Fruit fly (Drosophila melanogaster) whole organism, embryonic: ENCODE data around the gene CG7974.
A peak's percentile ranks its signal among the peaks of the same experiment; 100 is the strongest.

ENCODE experiments used
- ATbp ChIP-seq: fragments of 200-800 bp; sonication (Bioruptor generic); optimal IDR thresholded peaks from 2 replicates; lab custom pipeline; 2017; ENCODE audit warnings: missing biosample characterization, mild to moderate bottlenecking, missing genetic modification characterization, missing genetic modification reagents
- Ada2b ChIP-seq: fragments of 200-800 bp; sonication (Bioruptor generic); IDR thresholded peaks from 2 replicates; pipeline ENCODE4 v1.3.6; 2022; ENCODE audit warnings: missing biosample characterization, missing genetic modification characterization
- B-H1 ChIP-seq: fragments of 200-800 bp; sonication (Bioruptor generic); IDR thresholded peaks from 3 replicates; pipeline ENCODE4 v1.3.6; 2022; ENCODE audit warnings: missing biosample characterization, missing genetic modification characterization
- Bdp1 ChIP-seq: fragments of 200-800 bp; sonication (Bioruptor generic); optimal IDR thresholded peaks from 3 replicates; lab custom pipeline; 2016; ENCODE audit warnings: missing biosample characterization, missing genetic modification characterization
- CG1024 ChIP-seq: fragments of 200-800 bp; sonication (Bioruptor generic); IDR thresholded peaks from 2 replicates; pipeline ENCODE4 v1.3.6; 2022; ENCODE audit warnings: missing biosample characterization, missing genetic modification characterization
- CG10321 ChIP-seq: fragments of 200-800 bp; sonication (Bioruptor generic); IDR thresholded peaks from 2 replicates; pipeline ENCODE4 v1.3.6; 2022; ENCODE audit warnings: missing biosample characterization, missing genetic modification characterization
- CG12104 ChIP-seq: fragments of 200-800 bp; sonication (Bioruptor generic); optimal IDR thresholded peaks from 3 replicates; lab custom pipeline; 2016; ENCODE audit warnings: missing biosample characterization, missing genetic modification characterization
- CG13287 ChIP-seq: fragments of 200-800 bp; sonication (Bioruptor generic); IDR thresholded peaks from 2 replicates; pipeline ENCODE4 v1.3.6; 2022; ENCODE audit warnings: missing biosample characterization, missing genetic modification characterization; ENCODE audit not compliant: partially characterized antibody
- CG13424 ChIP-seq: fragments of 200-800 bp; sonication (Bioruptor generic); optimal IDR thresholded peaks from 2 replicates; lab custom pipeline; 2019; ENCODE audit warnings: missing biosample characterization, mild to moderate bottlenecking, missing genetic modification characterization, moderate library complexity
- CG15479 ChIP-seq: fragments of 200-800 bp; sonication (Bioruptor generic); optimal IDR thresholded peaks from 3 replicates; lab custom pipeline; 2019; ENCODE audit warnings: missing biosample characterization, mild to moderate bottlenecking, missing genetic modification characterization, moderate library complexity
- CG15514 ChIP-seq: fragments of 200-800 bp; sonication (Bioruptor generic); optimal IDR thresholded peaks from 3 replicates; lab custom pipeline; 2017; ENCODE audit warnings: missing biosample characterization, missing genetic modification characterization, mild to moderate bottlenecking, moderate library complexity, missing genetic modification reagents
- CG15696 ChIP-seq: fragments of 200-800 bp; sonication (Bioruptor generic); optimal IDR thresholded peaks from 2 replicates; lab custom pipeline; 2019; ENCODE audit warnings: missing biosample characterization, mild to moderate bottlenecking, missing genetic modification characterization, moderate library complexity
- CG1603 ChIP-seq: fragments of 200-800 bp; sonication (Bioruptor generic); optimal IDR thresholded peaks from 2 replicates; lab custom pipeline; 2019; ENCODE audit warnings: missing biosample characterization, mild to moderate bottlenecking, missing genetic modification characterization, moderate library complexity
- CG16863 ChIP-seq: fragments of 200-800 bp; sonication (Bioruptor generic); optimal IDR thresholded peaks from 3 replicates; lab custom pipeline; 2016; ENCODE audit warnings: missing biosample characterization, missing genetic modification characterization
- CG17186 ChIP-seq: fragments of 200-800 bp; sonication (Bioruptor generic); optimal IDR thresholded peaks from 3 replicates; lab custom pipeline; 2017; ENCODE audit warnings: missing biosample characterization, missing genetic modification reagents, missing genetic modification characterization
- CG17361 ChIP-seq: fragments of 200-800 bp; sonication (Bioruptor generic); IDR thresholded peaks from 3 replicates; pipeline ENCODE4 v1.3.6; 2022; ENCODE audit warnings: missing biosample characterization, missing genetic modification characterization
- CG18476 ChIP-seq: fragments of 200-800 bp; sonication (Bioruptor generic); optimal IDR thresholded peaks from 2 replicates; lab custom pipeline; 2016; ENCODE audit warnings: missing biosample characterization, mild to moderate bottlenecking, missing genetic modification characterization
- CG4404 ChIP-seq: fragments of 200-800 bp; sonication (Bioruptor generic); IDR thresholded peaks from 2 replicates; pipeline ENCODE4 v1.3.6; 2022; ENCODE audit warnings: missing biosample characterization, missing genetic modification characterization
- CG6272 ChIP-seq: fragments of 200-800 bp; sonication (Bioruptor generic); IDR thresholded peaks from 2 replicates; pipeline ENCODE4 v1.3.6; 2022; ENCODE audit warnings: missing biosample characterization, missing genetic modification characterization
- CG7839 ChIP-seq: fragments of 200-800 bp; sonication (Bioruptor generic); optimal IDR thresholded peaks from 3 replicates; lab custom pipeline; 2018; ENCODE audit warnings: missing biosample characterization, mild to moderate bottlenecking, missing genetic modification characterization, moderate library complexity
- CG8290 ChIP-seq, 3 experiments: fragments of 200-800 bp; sonication (Bioruptor generic); optimal IDR thresholded peaks; 2 replicates each; lab custom pipeline; 2016 to 2019; ENCODE audit warnings: missing biosample characterization in 3 of 3, missing genetic modification characterization in 3 of 3, mild to moderate bottlenecking in 2 of 3, moderate library complexity in 1 of 3
- D ChIP-seq, 2 experiments: fragments of 200-800 bp in 1 of 2; fragments of >200 bp in 1 of 2; sonication (Bioruptor generic) in 1 of 2; optimal IDR thresholded peaks; 2 replicates in 1 of 2; 3 replicates in 1 of 2; lab custom pipeline; 2017; ENCODE audit warnings: mild to moderate bottlenecking in 1 of 2, missing biosample characterization in 1 of 2, missing genetic modification characterization in 1 of 2, missing genetic modification reagents in 1 of 2
- Dbx ChIP-seq: fragments of 200-800 bp; sonication (Bioruptor generic); IDR thresholded peaks from 3 replicates; pipeline ENCODE4 v1.3.6; 2022; ENCODE audit warnings: missing biosample characterization, missing genetic modification characterization
- Dfd ChIP-seq, 2 experiments: fragments of >200 bp; optimal IDR thresholded peaks; 2 replicates each; lab custom pipeline; 2017; ENCODE audit warnings: missing biosample characterization in 2 of 2, missing genetic modification characterization in 2 of 2
- E2f2 ChIP-seq: fragments of 200-800 bp; sonication (Bioruptor generic); IDR thresholded peaks from 2 replicates; pipeline ENCODE4 v1.3.6; 2022; ENCODE audit warnings: missing biosample characterization, missing genetic modification characterization
- ERR ChIP-seq: fragments of 200-800 bp; sonication (Bioruptor generic); optimal IDR thresholded peaks from 2 replicates; lab custom pipeline; 2016; ENCODE audit warnings: missing biosample characterization, missing genetic modification characterization
- Fer1 ChIP-seq: fragments of 200-800 bp; sonication (Bioruptor generic); optimal IDR thresholded peaks from 2 replicates; lab custom pipeline; 2017; ENCODE audit warnings: missing biosample characterization, mild to moderate bottlenecking, missing genetic modification characterization
- HmgZ ChIP-seq: fragments of 200-800 bp; sonication (Bioruptor generic); optimal IDR thresholded peaks from 2 replicates; lab custom pipeline; 2018; ENCODE audit warnings: missing biosample characterization, mild to moderate bottlenecking, missing genetic modification characterization
- MBD-R2 ChIP-seq: fragments of 200-800 bp; sonication (Bioruptor generic); IDR thresholded peaks from 2 replicates; pipeline ENCODE4 v1.3.6; 2022; ENCODE audit warnings: missing biosample characterization, missing genetic modification characterization
- NC2α ChIP-seq: fragments of 200-800 bp; sonication (Bioruptor generic); optimal IDR thresholded peaks from 2 replicates; lab custom pipeline; 2016; ENCODE audit warnings: missing biosample characterization, missing genetic modification characterization
- Poxn ChIP-seq: fragments of 200-800 bp; sonication (Bioruptor generic); IDR thresholded peaks from 2 replicates; pipeline ENCODE4 v1.3.6; 2022; ENCODE audit warnings: missing biosample characterization, missing genetic modification characterization
- Side ChIP-seq: fragments of 200-800 bp; sonication (Bioruptor generic); optimal IDR thresholded peaks from 2 replicates; lab custom pipeline; 2016; ENCODE audit warnings: missing biosample characterization, missing genetic modification characterization
- bbx ChIP-seq: fragments of 200-800 bp; sonication (Bioruptor generic); IDR thresholded peaks from 2 replicates; pipeline ENCODE4 v1.3.6; 2022; ENCODE audit warnings: missing biosample characterization, missing genetic modification characterization; ENCODE audit not compliant: partially characterized antibody
- dm ChIP-seq: fragments of 200-800 bp; sonication (Bioruptor generic); optimal IDR thresholded peaks from 3 replicates; lab custom pipeline; 2016; ENCODE audit warnings: missing biosample characterization, missing genetic modification characterization
- dmrt11E ChIP-seq: fragments of 200-800 bp; sonication (Bioruptor generic); optimal IDR thresholded peaks from 3 replicates; lab custom pipeline; 2018; ENCODE audit warnings: missing biosample characterization, mild to moderate bottlenecking, missing genetic modification characterization, moderate library complexity
- fru ChIP-seq: fragments of >200 bp; optimal IDR thresholded peaks from 2 replicates; lab custom pipeline; 2017
- gcm ChIP-seq: fragments of 200-800 bp; sonication (Bioruptor generic); optimal IDR thresholded peaks from 2 replicates; lab custom pipeline; 2019; ENCODE audit warnings: missing biosample characterization, mild to moderate bottlenecking, missing genetic modification characterization, moderate library complexity
- gsb ChIP-seq: fragments of 200-800 bp; sonication (Bioruptor generic); IDR thresholded peaks from 2 replicates; pipeline ENCODE4 v1.3.6; 2022; ENCODE audit warnings: missing biosample characterization, missing genetic modification characterization
- gsb-n ChIP-seq: fragments of 200-800 bp; sonication (Bioruptor generic); optimal IDR thresholded peaks from 3 replicates; lab custom pipeline; 2018; ENCODE audit warnings: missing biosample characterization, mild to moderate bottlenecking, missing genetic modification characterization
- lov ChIP-seq, 2 experiments: fragments of 200-800 bp in 1 of 2; fragments of >200 bp in 1 of 2; sonication (Bioruptor generic) in 1 of 2; IDR thresholded peaks in 1 of 2; optimal IDR thresholded peaks in 1 of 2; 2 replicates in 1 of 2; 3 replicates in 1 of 2; pipeline versions ENCODE4 v1.3.6 to Lab custom; 2017 to 2022; ENCODE audit warnings: missing biosample characterization in 1 of 2, missing genetic modification characterization in 1 of 2
- pfk ChIP-seq: fragments of 200-800 bp; sonication (Bioruptor generic); optimal IDR thresholded peaks from 2 replicates; lab custom pipeline; 2018; ENCODE audit warnings: missing biosample characterization, mild to moderate bottlenecking, missing genetic modification characterization, moderate library complexity
- pnt ChIP-seq: fragments of 200-800 bp; sonication (Bioruptor generic); optimal IDR thresholded peaks from 3 replicates; lab custom pipeline; 2016; ENCODE audit warnings: missing biosample characterization, missing genetic modification characterization
- sens ChIP-seq: fragments of 200-800 bp; sonication (Bioruptor generic); peaks from one replicate; lab custom pipeline; 2016; ENCODE audit warnings: missing biosample characterization, missing genetic modification characterization
- sens-2 ChIP-seq: fragments of 200-800 bp; sonication (Bioruptor generic); IDR thresholded peaks from 2 replicates; pipeline ENCODE4 v1.3.6; 2022; ENCODE audit warnings: missing biosample characterization, missing genetic modification characterization
- sima ChIP-seq: fragments of 200-800 bp; sonication (Bioruptor generic); optimal IDR thresholded peaks from 2 replicates; lab custom pipeline; 2016; ENCODE audit warnings: missing biosample characterization, missing genetic modification characterization
- ssp ChIP-seq: fragments of 200-800 bp; sonication (Bioruptor generic); IDR thresholded peaks from 2 replicates; pipeline ENCODE4 v1.3.6; 2022; ENCODE audit warnings: missing biosample characterization, missing genetic modification characterization
- ttk ChIP-seq: fragments of 200-800 bp; sonication (Bioruptor generic); IDR thresholded peaks from 2 replicates; pipeline ENCODE4 v2.1.2; 2022; ENCODE audit warnings: missing biosample characterization, missing genetic modification characterization
- usp ChIP-seq: fragments of >200 bp; optimal IDR thresholded peaks from 2 replicates; lab custom pipeline; 2017; ENCODE audit warnings: missing biosample characterization, missing genetic modification characterization
- zf30C ChIP-seq: fragments of 200-800 bp; sonication (Bioruptor generic); optimal IDR thresholded peaks from 3 replicates; lab custom pipeline; 2018; ENCODE audit warnings: missing biosample characterization, mild to moderate bottlenecking, missing genetic modification characterization

CG7974 gene

dm6 chr3L:1639185-1639812, 25.6 kb upstream of the CG7974 start, which contains the start of the genes Mettl2 and Bgb (continued):
- TF ChIP-seq Side (GFP tag; lab: Kevin White, UChicago) (peak; percentile 72), CG1603 (tag; lab: Kevin White, UChicago) (peak; percentile 70), sens-2 (GFP tag; lab: Robert Waterston, UW) (no peak), D (optimal IDR thresholded peaks at IDR 0.05; lab: Kevin White, UChicago) (no peak), D (GFP tag; optimal IDR thresholded peaks at IDR 0.05; lab: Kevin White, UChicago) (peak; percentile 46), CG17186 (GFP tag; lab: Kevin White, UChicago) (peak; percentile 53), CG7839 (tag; lab: Kevin White, UChicago) (peak; percentile 84), CG18476 (peak; percentile 62), zf30C (GFP tag; lab: Kevin White, UChicago) (no peak), CG10321 (GFP tag; lab: Robert Waterston, UW) (no peak), ERR (GFP tag; lab: Kevin White, UChicago) (peak; percentile 28), Dfd (GFP tag; optimal IDR thresholded peaks at IDR 0.05; lab: Kevin White, UChicago) (no peak), dm (peak; percentile 35), pfk (GFP tag; lab: Kevin White, UChicago) (no peak), dmrt11E (tag; lab: Kevin White, UChicago) (peak; percentile 67), CG8290 (GFP tag; optimal IDR thresholded peaks at IDR 0.05; lab: Kevin White, UChicago) (peak; percentile 57), CG8290 (tag; optimal IDR thresholded peaks at IDR 0.05; lab: Kevin White, UChicago) (no peak), CG17361 (GFP tag; lab: Robert Waterston, UW) (peak; percentile 91), Ada2b (peak; percentile 71), CG13424 (tag; lab: Kevin White, UChicago) (peak; percentile 76), bbx (peak; percentile 41; the same call in 1 of the 2 replicates), HmgZ (tag; lab: Kevin White, UChicago) (peak; percentile 67), sens (GFP tag; lab: Kevin White, UChicago) (peak; percentile 96), CG4404 (GFP tag; lab: Robert Waterston, UW) (peak; percentile 90), Bdp1 (GFP tag; lab: Kevin White, UChicago) (peak; percentile 39), pnt (GFP tag; lab: Kevin White, UChicago) (peak; percentile 90), CG15479 (GFP tag; lab: Kevin White, UChicago) (no peak), NC2α (GFP tag; lab: Kevin White, UChicago) (peak; percentile 23), B-H1 (GFP tag; lab: Robert Waterston, UW) (peak; percentile 27; the same call in 1 of the 3 replicates), Dbx (peak; percentile 81), CG15696 (peak; percentile 89), CG12104 (GFP tag; lab: Kevin White, UChicago) (peak; percentile 51), CG6272 (GFP tag; lab: Robert Waterston, UW) (peak; percentile 89), CG16863 (peak; percentile 49), lov (optimal IDR thresholded peaks at IDR 0.05; lab: Kevin White, UChicago) (no peak), lov (GFP tag; IDR thresholded peaks at IDR 0.05; lab: Robert Waterston, UW) (0 out of 3 replicates have a peak, but pooled peaks have one; percentile 29), fru (no peak), CG15514 (peak; percentile 83), Fer1 (GFP tag; lab: Kevin White, UChicago) (peak; percentile 58), sima (GFP tag; lab: Kevin White, UChicago) (peak; percentile 40), gsb (GFP tag; lab: Robert Waterston, UW) (no peak), CG13287 (GFP tag; lab: Robert Waterston, UW) (peak; percentile 83), Poxn (no peak), ssp (GFP tag; lab: Robert Waterston, UW) (peak; percentile 75), CG1024 (GFP tag; lab: Robert Waterston, UW) (no peak), gcm (GFP tag; lab: Kevin White, UChicago) (peak; percentile 31), MBD-R2 (GFP tag; lab: Robert Waterston, UW) (peak; percentile 51), ttk (peak; percentile 80), usp (GFP tag; lab: Kevin White, UChicago) (no peak), ATbp (no peak), gsb-n (tag; lab: Kevin White, UChicago) (peak; percentile 49), E2f2 (GFP tag; lab: Robert Waterston, UW) (peak; percentile 80)
